Worm (Caenorhabditis elegans) whole organism, young adult: ENCODE results near the gene abhd-5.2.

Experiments used
- B0019.2 ChIP-seq: fragments of 200-800 bp; sonication (Bioruptor generic); conservative IDR thresholded peaks from 2 replicates; pipeline ENCODE4 v1.3.6; 2022; ENCODE audit warnings: missing genetic modification reagents, missing genetic modification characterization, missing compliant biosample characterization
- F39B2.1 ChIP-seq: fragments of 200-800 bp; sonication (Bioruptor generic); IDR thresholded peaks from 2 replicates; pipeline ENCODE4 v1.3.6; 2022; ENCODE audit warnings: missing genetic modification reagents, missing genetic modification characterization, missing compliant biosample characterization
- K12H6.12 ChIP-seq: fragments of 200-800 bp; sonication (Bioruptor generic); optimal IDR thresholded peaks from 2 replicates; lab custom pipeline; 2018; ENCODE audit warnings: mild to moderate bottlenecking, missing genetic modification characterization, missing compliant biosample characterization
- aptf-3 ChIP-seq: fragments of 200-800 bp; sonication (Bioruptor generic); IDR thresholded peaks from 2 replicates; pipeline ENCODE4 v1.3.6; 2022; ENCODE audit warnings: missing genetic modification characterization, missing compliant biosample characterization
- bed-1 ChIP-seq: fragments of 200-800 bp; sonication (Bioruptor generic); IDR thresholded peaks from 2 replicates; pipeline ENCODE4 v1.3.6; 2022; ENCODE audit warnings: missing genetic modification reagents, missing genetic modification characterization, missing compliant biosample characterization
- bed-2 ChIP-seq: fragments of 200-800 bp; sonication (Bioruptor generic); IDR thresholded peaks from 2 replicates; pipeline ENCODE4 v1.3.6; 2022; ENCODE audit warnings: missing genetic modification reagents, missing genetic modification characterization, missing compliant biosample characterization
- cebp-1 ChIP-seq, 2 experiments: fragments of 200-800 bp in 1 of 2; sonication (Bioruptor generic) in 1 of 2; sonication (generic microtip) in 1 of 2; IDR thresholded peaks in 1 of 2; optimal IDR thresholded peaks in 1 of 2; 2 replicates each; pipeline versions ENCODE4 v1.3.6 to Lab custom; 2017 to 2022; ENCODE audit warnings: missing compliant biosample characterization in 2 of 2, missing genetic modification characterization in 2 of 2, mild to moderate bottlenecking in 1 of 2, missing genetic modification reagents in 1 of 2, moderate library complexity in 1 of 2
- ceh-100 ChIP-seq: fragments of 200-800 bp; sonication (Bioruptor generic); IDR thresholded peaks from 2 replicates; pipeline ENCODE4 v1.3.6; 2022; ENCODE audit warnings: missing genetic modification reagents, missing genetic modification characterization, missing compliant biosample characterization
- ceh-79 ChIP-seq: sonication (generic microtip); optimal IDR thresholded peaks from 2 replicates; lab custom pipeline; 2017; ENCODE audit warnings: mild to moderate bottlenecking, missing genetic modification characterization, missing compliant biosample characterization
- chd-7 ChIP-seq: sonication (generic microtip); optimal IDR thresholded peaks from 2 replicates; lab custom pipeline; 2016; ENCODE audit warnings: mild to moderate bottlenecking, missing genetic modification characterization, moderate library complexity, missing compliant biosample characterization
- dpl-1 ChIP-seq: fragments of 150-350 bp; optimal IDR thresholded peaks from 2 replicates; lab custom pipeline; 2014; ENCODE audit warnings: missing biosample characterization, missing genetic modification reagents, missing genetic modification characterization
- efl-1 ChIP-seq: fragments of 150-350 bp; optimal IDR thresholded peaks from 2 replicates; lab custom pipeline; 2014; ENCODE audit warnings: missing biosample characterization, missing genetic modification reagents, missing genetic modification characterization
- egrh-3 ChIP-seq: fragments of 200-800 bp; sonication (Bioruptor generic); IDR thresholded peaks from 2 replicates; pipeline ENCODE4 v1.3.6; 2022; ENCODE audit warnings: missing genetic modification reagents, missing genetic modification characterization, missing compliant biosample characterization
- fkh-3 ChIP-seq: sonication (generic microtip); optimal IDR thresholded peaks from 2 replicates; lab custom pipeline; 2016; ENCODE audit warnings: mild to moderate bottlenecking, missing genetic modification characterization, missing compliant biosample characterization
- him-1 ChIP-seq: sonication (generic microtip); optimal IDR thresholded peaks from 2 replicates; lab custom pipeline; 2016; ENCODE audit warnings: missing genotype, missing genetic modification reagents, missing genetic modification characterization, missing compliant biosample characterization
- hlh-12 ChIP-seq: sonication (generic microtip); optimal IDR thresholded peaks from 2 replicates; lab custom pipeline; 2016; ENCODE audit warnings: missing genetic modification characterization, missing compliant biosample characterization
- lag-1 ChIP-seq: fragments of 200-800 bp; sonication (Bioruptor generic); IDR thresholded peaks from 2 replicates; pipeline ENCODE4 v1.3.6; 2022; ENCODE audit warnings: missing genetic modification reagents, missing genetic modification characterization, missing compliant biosample characterization
- let-526 ChIP-seq: fragments of 200-800 bp; sonication (Bioruptor generic); IDR thresholded peaks from 2 replicates; pipeline ENCODE4 v1.3.6; 2022; ENCODE audit warnings: missing genetic modification reagents, missing genetic modification characterization, missing compliant biosample characterization
- let-607 ChIP-seq, 2 experiments: fragments of 200-800 bp in 1 of 2; sonication (Bioruptor generic) in 1 of 2; sonication (generic microtip) in 1 of 2; optimal IDR thresholded peaks; 2 replicates each; lab custom pipeline; 2016 to 2018; ENCODE audit warnings: mild to moderate bottlenecking in 2 of 2, missing compliant biosample characterization in 2 of 2, missing genetic modification characterization in 2 of 2, moderate library complexity in 2 of 2, missing genotype in 1 of 2
- lin-26 ChIP-seq: fragments of 200-800 bp; sonication (Bioruptor generic); IDR thresholded peaks from 2 replicates; pipeline ENCODE4 v1.3.6; 2022; ENCODE audit warnings: missing genetic modification reagents, missing genetic modification characterization, missing compliant biosample characterization
- lin-35 ChIP-seq, 3 experiments: fragments of 150-350 bp in 2 of 3; sonication (generic microtip) in 1 of 3; optimal IDR thresholded peaks; 2 replicates each; lab custom pipeline; 2014 to 2018; ENCODE audit warnings: missing biosample characterization in 3 of 3, missing genetic modification characterization in 3 of 3, missing genetic modification reagents in 3 of 3
- madf-6 ChIP-seq: fragments of 200-800 bp; sonication (Bioruptor generic); IDR thresholded peaks from 2 replicates; pipeline ENCODE4 v1.3.6; 2022; ENCODE audit warnings: missing genetic modification reagents, missing genetic modification characterization, missing compliant biosample characterization
- mcd-1 ChIP-seq: fragments of 200-800 bp; sonication (Bioruptor generic); IDR thresholded peaks from 2 replicates; pipeline ENCODE4 v1.3.6; 2022; ENCODE audit warnings: missing genetic modification reagents, missing genetic modification characterization, missing compliant biosample characterization
- mel-28 ChIP-seq: sonication (generic microtip); optimal IDR thresholded peaks from 2 replicates; lab custom pipeline; 2016; ENCODE audit warnings: borderline replicate concordance, mild to moderate bottlenecking, missing genetic modification characterization, missing compliant biosample characterization
- mes-4 ChIP-seq: sonication (generic microtip); optimal IDR thresholded peaks from 2 replicates; lab custom pipeline; 2016; ENCODE audit warnings: missing genotype, missing genetic modification characterization, missing compliant biosample characterization
- nhr-80 ChIP-seq: sonication (generic microtip); optimal IDR thresholded peaks from 2 replicates; lab custom pipeline; 2016; ENCODE audit warnings: missing genetic modification characterization, missing compliant biosample characterization
- pbrm-1 ChIP-seq: fragments of 200-800 bp; sonication (Bioruptor generic); IDR thresholded peaks from 2 replicates; pipeline ENCODE4 v1.3.6; 2022; ENCODE audit warnings: missing genetic modification reagents, missing genetic modification characterization, missing compliant biosample characterization
- rec-8 ChIP-seq, 2 experiments: sonication (generic microtip); optimal IDR thresholded peaks; 2 replicates each; lab custom pipeline; 2016; ENCODE audit warnings: mild to moderate bottlenecking in 2 of 2, missing genetic modification characterization in 2 of 2, missing genetic modification reagents in 2 of 2, missing genotype in 2 of 2, missing biosample characterization in 1 of 2, missing compliant biosample characterization in 1 of 2, moderate library complexity in 1 of 2
- repo-1 ChIP-seq: sonication (generic microtip); optimal IDR thresholded peaks from 2 replicates; lab custom pipeline; 2017; ENCODE audit warnings: mild to moderate bottlenecking, missing genetic modification characterization, missing compliant biosample characterization
- snpc-4 ChIP-seq, 5 experiments: fragments of 150-350 bp in 1 of 5; sonication (generic microtip) in 4 of 5; optimal IDR thresholded peaks; 2 replicates each; lab custom pipeline; 2014 to 2018; ENCODE audit warnings: missing genetic modification characterization in 5 of 5, missing biosample characterization in 3 of 5, antibody characterized with exemption in 2 of 5, mild to moderate bottlenecking in 2 of 5, missing compliant biosample characterization in 2 of 5, missing genotype in 2 of 5, moderate library complexity in 2 of 5, missing genetic modification reagents in 1 of 5
- somi-1 ChIP-seq: fragments of 200-800 bp; sonication (Bioruptor generic); optimal IDR thresholded peaks from 2 replicates; lab custom pipeline; 2018; ENCODE audit warnings: mild to moderate bottlenecking, missing genetic modification characterization, missing compliant biosample characterization
- sptf-2 ChIP-seq: fragments of 200-800 bp; sonication (Bioruptor generic); optimal IDR thresholded peaks from 2 replicates; lab custom pipeline; 2018; ENCODE audit warnings: mild to moderate bottlenecking, missing genetic modification characterization, missing compliant biosample characterization
- tbx-9 ChIP-seq: sonication (generic microtip); optimal IDR thresholded peaks from 2 replicates; lab custom pipeline; 2016; ENCODE audit warnings: borderline replicate concordance, missing genetic modification characterization, inconsistent platforms, missing compliant biosample characterization
- unc-130 ChIP-seq: sonication (generic microtip); optimal IDR thresholded peaks from 2 replicates; lab custom pipeline; 2016; ENCODE audit warnings: missing genetic modification reagents, missing genetic modification characterization, missing compliant biosample characterization
- xnd-1 ChIP-seq: sonication (generic microtip); optimal IDR thresholded peaks from 2 replicates; lab custom pipeline; 2016; ENCODE audit warnings: missing genotype, missing genetic modification reagents, missing genetic modification characterization, missing compliant biosample characterization
- zfh-2 ChIP-seq: fragments of 200-800 bp; sonication (Bioruptor generic); conservative IDR thresholded peaks from 2 replicates; pipeline ENCODE4 v1.3.6; 2022; ENCODE audit warnings: missing genetic modification reagents, missing genetic modification characterization, missing compliant biosample characterization
- zim-3 ChIP-seq: sonication (generic microtip); optimal IDR thresholded peaks from 2 replicates; lab custom pipeline; 2017; ENCODE audit warnings: mild to moderate bottlenecking, missing genetic modification characterization, moderate library complexity, missing compliant biosample characterization
- ztf-26 ChIP-seq: sonication (generic microtip); optimal IDR thresholded peaks from 2 replicates; lab custom pipeline; 2017; ENCODE audit warnings: missing genetic modification characterization, missing compliant biosample characterization
- ztf-28 ChIP-seq: fragments of 200-800 bp; sonication (Bioruptor generic); IDR thresholded peaks from 2 replicates; pipeline ENCODE4 v1.3.6; 2022; ENCODE audit warnings: missing genetic modification reagents, missing genetic modification characterization, missing compliant biosample characterization

abhd-5.2 gene

DNA sequence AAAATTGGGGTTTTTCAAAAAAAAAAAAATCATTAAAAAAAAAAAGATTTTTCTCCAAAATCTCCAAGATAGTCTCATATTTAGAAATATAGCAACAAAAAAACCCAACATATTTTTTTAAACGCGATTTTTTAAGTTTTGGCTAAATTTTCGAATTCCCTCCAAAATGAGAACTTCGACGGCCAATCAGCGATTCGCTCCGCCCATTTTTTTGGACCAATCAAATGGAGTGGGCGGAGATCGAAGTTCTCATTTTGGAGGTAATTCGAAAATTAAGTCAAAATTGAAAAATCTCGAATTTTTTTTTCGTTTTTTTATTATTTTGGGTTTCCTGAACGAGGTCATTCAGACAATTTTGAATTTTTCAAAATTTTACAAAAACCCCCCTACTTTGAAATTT, 30.7 kb upstream of the abhd-5.2 start:
- TF ChIP-seq F39B2.1 (GFP tag; lab: Robert Waterston, UW) (no peak), lin-26 (GFP tag; lab: Robert Waterston, UW) (no peak), somi-1 (GFP tag; lab: Kevin White, UChicago) (no peak), egrh-3 (GFP tag; lab: Robert Waterston, UW) (no peak), sptf-2 (GFP tag; lab: Kevin White, UChicago) (no peak), snpc-4 (GFP tag; optimal IDR thresholded peaks at IDR 0.05; lab: Kevin White, UChicago) (no peak), snpc-4 (tag; optimal IDR thresholded peaks at IDR 0.05; lab: Kevin White, UChicago) (no peak), lin-35 (GFP tag; optimal IDR thresholded peaks at IDR 0.05; lab: Kevin White, UChicago) (no peak), efl-1 (no peak), ceh-79 (tag; lab: Kevin White, UChicago) (no peak), bed-2 (GFP tag; lab: Robert Waterston, UW) (no peak), ztf-28 (GFP tag; lab: Robert Waterston, UW) (no peak), B0019.2 (GFP tag; lab: Robert Waterston, UW) (no peak), lag-1 (no peak), nhr-80 (no peak), let-526 (no peak), xnd-1 (no peak), let-607 (tag; optimal IDR thresholded peaks at IDR 0.05; lab: Kevin White, UChicago) (no peak), mcd-1 (no peak), mes-4 (tag; lab: Kevin White, UChicago) (no peak)

- no peak for TF ChIP-seq let-526
- peak; percentile 31; the same call in 1 of the 2 replicates for TF ChIP-seq madf-6 (GFP tag; lab: Robert Waterston, UW)
These were observed 25.9 kb upstream of the abhd-5.2 start, which contains the start of gene ccep-97 for ce11 chrV:4818563-4818962. Gene ccep-97, minus strand, starts transcription at chrV:4818663.

DNA sequence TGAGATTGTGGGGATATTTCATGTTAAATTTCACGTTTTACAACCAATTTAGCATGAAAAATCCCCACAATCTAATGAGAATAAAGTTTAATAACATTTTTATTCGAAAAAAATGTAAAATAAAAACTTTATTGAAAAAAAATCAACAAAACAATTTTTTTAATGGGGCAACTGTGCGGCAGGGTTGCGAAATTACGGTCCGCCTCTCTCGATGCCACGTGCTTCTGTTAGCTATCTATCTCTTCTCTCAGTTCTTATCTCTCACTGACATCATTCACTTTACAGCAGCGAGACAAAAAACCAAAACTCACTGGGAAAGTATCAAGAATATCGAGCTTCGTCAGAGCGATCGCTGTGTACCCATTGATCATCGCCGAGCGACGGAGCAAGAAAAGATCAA, 23.9 kb upstream of the abhd-5.2 start:
- TF ChIP-seq aptf-3 (GFP tag; lab: Robert Waterston, UW) (no peak), mes-4 (tag; lab: Kevin White, UChicago) (no peak), ceh-79 (tag; lab: Kevin White, UChicago) (no peak), bed-1 (GFP tag; lab: Robert Waterston, UW) (no peak), somi-1 (GFP tag; lab: Kevin White, UChicago) (peak; percentile 36), cebp-1 (GFP tag; IDR thresholded peaks at IDR 0.05; lab: Robert Waterston, UW) (peak; percentile 84), cebp-1 (tag; optimal IDR thresholded peaks at IDR 0.05; lab: Kevin White, UChicago) (peak; percentile 95), dpl-1 (GFP tag; lab: Kevin White, UChicago) (no peak)

DNA sequence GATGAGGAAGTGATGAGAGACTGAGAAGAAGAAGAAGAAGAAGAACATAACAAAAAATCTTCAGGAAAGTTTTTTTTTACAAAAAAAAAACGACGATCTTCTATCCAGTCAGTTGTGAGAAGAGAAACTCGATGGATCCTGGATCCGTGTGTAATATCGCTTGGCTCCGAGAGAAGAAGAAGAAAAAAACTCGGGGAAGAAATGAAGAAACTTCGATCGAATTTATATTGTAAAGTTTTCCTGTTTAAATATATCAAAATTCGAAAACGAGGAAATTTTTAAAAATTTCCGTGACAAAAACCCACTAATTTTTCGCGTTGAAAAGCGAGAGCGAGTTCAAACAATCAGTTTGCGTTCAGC, 21.2 kb upstream of the abhd-5.2 start, which contains the start of gene adss-1:
adss-1 (minus strand) TSS at position 101 of the 360 bp plus-strand sequence.
- TF ChIP-seq pbrm-1 = no peak
- no peak for TF ChIP-seq zfh-2 (GFP tag; lab: Robert Waterston, UW)
- TF ChIP-seq F39B2.1 (GFP tag; lab: Robert Waterston, UW) = no peak
- TF ChIP-seq lin-35 (GFP tag; optimal IDR thresholded peaks at IDR 0.05; lab: Kevin White, UChicago) = no peak
- no peak for TF ChIP-seq chd-7 (tag; lab: Kevin White, UChicago)
- no peak for TF ChIP-seq fkh-3 (tag; lab: Kevin White, UChicago)
- TF ChIP-seq, all 124 proteins: peak for 0

DNA sequence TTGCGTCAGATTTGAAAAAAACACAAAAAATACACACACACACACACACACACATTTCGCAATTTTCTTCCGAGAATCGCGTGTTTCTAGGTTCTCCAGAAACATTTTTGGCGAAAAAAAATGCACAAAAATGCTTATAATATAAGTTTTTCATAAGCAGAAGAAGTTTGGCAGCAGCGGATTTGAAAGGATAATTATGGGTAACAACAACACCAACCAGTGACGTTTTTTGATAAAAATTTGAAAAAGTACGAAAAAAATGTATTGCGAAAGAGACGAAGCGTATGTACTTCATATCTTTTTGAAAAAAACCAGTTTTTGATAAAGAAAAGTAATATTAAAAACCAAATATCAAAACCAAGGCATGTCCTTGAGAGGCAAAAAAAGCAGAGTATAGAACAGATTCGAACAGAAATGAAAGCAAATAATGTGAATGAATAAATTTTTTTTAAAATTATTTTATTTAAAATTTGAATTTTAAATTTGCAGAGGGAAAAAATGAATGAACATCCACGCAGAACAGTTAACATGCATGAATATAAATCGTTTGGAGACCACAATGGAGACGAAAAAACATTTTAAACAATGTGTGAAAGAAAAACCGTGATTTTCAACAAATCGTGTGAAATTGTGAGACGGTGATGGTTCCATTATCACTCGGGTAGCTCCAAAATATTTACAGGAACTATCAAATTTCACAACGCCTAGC, 20.6 kb upstream of the abhd-5.2 start:
- no peak for TF ChIP-seq dpl-1 (GFP tag; lab: Kevin White, UChicago)
- peak; percentile 57 for TF ChIP-seq somi-1 (GFP tag; lab: Kevin White, UChicago)
- TF ChIP-seq ztf-26 (tag; lab: Kevin White, UChicago) = peak; percentile 92
- TF ChIP-seq K12H6.12 (tag; lab: Kevin White, UChicago) = peak; percentile 46
- no peak for TF ChIP-seq hlh-12 (tag; lab: Kevin White, UChicago)
- peak; percentile 89 for TF ChIP-seq repo-1 (tag; lab: Kevin White, UChicago)
- TF ChIP-seq zfh-2 (GFP tag; lab: Robert Waterston, UW) = no peak
- peak; percentile 25 for TF ChIP-seq tbx-9 (tag; lab: Kevin White, UChicago)
- TF ChIP-seq unc-130 (GFP tag; lab: Kevin White, UChicago) = peak; percentile 13
- peak; percentile 7 to 43 for TF ChIP-seq rec-8 (tag; optimal IDR thresholded peaks at IDR 0.05; lab: Kevin White, UChicago)
- TF ChIP-seq zim-3 (tag; lab: Kevin White, UChicago) = peak; percentile 84
- TF ChIP-seq xnd-1 = peak; percentile 34
- TF ChIP-seq ceh-100 (GFP tag; lab: Robert Waterston, UW) = no peak
- TF ChIP-seq him-1 (tag; lab: Kevin White, UChicago) = no peak
- TF ChIP-seq let-607 (tag; optimal IDR thresholded peaks at IDR 0.05; lab: Kevin White, UChicago) = peak in 1 of 2 experiments; percentile 60
- TF ChIP-seq mel-28 (tag; lab: Kevin White, UChicago) = no peak
